Worm (Caenorhabditis elegans): ENCODE results near the gene srbc-49.

ce11 chrV:15782494-15782893, 39.0 kb upstream of the srbc-49 start, which contains the start of gene T26E4.3:
- TF ChIP-seq fkh-10 (GFP tag; optimal IDR thresholded peaks at IDR 0.05) (no peak), nhr-77 (tag; optimal IDR thresholded peaks at IDR 0.05) (no peak), ztf-11 (tag; optimal IDR thresholded peaks at IDR 0.05) (no peak), zag-1 (tag; optimal IDR thresholded peaks at IDR 0.05) (no peak), mdl-1 (tag; optimal IDR thresholded peaks at IDR 0.05) (no peak), dpl-1 (GFP tag; optimal IDR thresholded peaks at IDR 0.05) (no peak), mep-1 (tag; optimal IDR thresholded peaks at IDR 0.05) (no peak), elt-2 (tag; optimal IDR thresholded peaks at IDR 0.05) (no peak), F16B12.6 (tag; optimal IDR thresholded peaks at IDR 0.05) (no peak), nhr-28 (tag; optimal IDR thresholded peaks at IDR 0.05) (no peak), sptf-1 (tag; optimal IDR thresholded peaks at IDR 0.05) (no peak), fos-1 (tag; optimal IDR thresholded peaks at IDR 0.05) (no peak)

All from whole organism, L1 larva.